Worm (Caenorhabditis elegans) whole organism, L4/young adult: ENCODE measurements around the gene F08F3.4.

Source experiments
- W03F9.2 ChIP-seq: fragments of 150-350 bp; optimal IDR thresholded peaks from 2 replicates; lab custom pipeline; 2014; ENCODE audit warnings: missing biosample characterization, missing genetic modification characterization
- him-1 ChIP-seq: sonication (generic microtip); optimal IDR thresholded peaks from 2 replicates; lab custom pipeline; 2016; ENCODE audit warnings: missing genotype, missing genetic modification reagents, missing genetic modification characterization, missing compliant biosample characterization

DNA sequence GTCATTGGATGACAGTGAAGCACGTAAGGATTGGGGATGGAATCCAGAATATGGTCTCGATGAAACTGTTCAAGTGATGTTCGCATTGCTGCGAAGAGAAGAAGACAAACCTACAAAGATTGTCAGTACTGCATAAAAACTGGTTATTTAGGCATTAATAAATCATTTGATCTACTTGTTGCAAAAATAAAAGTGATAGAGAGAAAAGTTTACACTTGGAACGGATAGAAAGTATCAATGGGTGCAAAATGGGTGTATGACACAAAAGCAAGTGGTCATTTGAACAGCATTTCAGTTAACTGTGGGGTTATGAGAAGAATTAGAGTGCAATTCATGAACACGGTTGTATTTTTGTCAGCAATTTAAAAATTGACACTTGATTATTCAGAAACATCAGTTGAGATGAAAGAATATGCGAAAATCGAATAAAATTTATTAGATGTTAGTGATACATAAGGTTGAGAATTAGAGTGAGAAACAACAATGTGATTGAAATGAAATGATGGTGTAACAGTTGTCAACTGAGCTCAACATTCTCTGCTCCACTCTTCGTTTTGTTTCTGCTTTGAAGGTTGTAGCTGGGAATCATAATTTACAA, 2.2 kb downstream of the F08F3.4 start, which contains the start of gene F08F3.10:
- no peak for TF ChIP-seq him-1 (tag; lab: Kevin White, UChicago)
- TF ChIP-seq W03F9.2 (tag; lab: Kevin White, UChicago): no peak
